Fruit fly (Drosophila melanogaster) whole organism, prepupa: Measurements from ENCODE around the gene nebu.

Experiments used
- CG10631 ChIP-seq: fragments of 200-800 bp; sonication (Bioruptor generic); optimal IDR thresholded peaks from 2 replicates; lab custom pipeline; 2016; ENCODE audit warnings: missing biosample characterization, missing genetic modification characterization
- CG11294 ChIP-seq: fragments of 200-800 bp; sonication (Bioruptor generic); IDR thresholded peaks from 2 replicates; pipeline ENCODE4 v1.3.6; 2022; ENCODE audit warnings: missing biosample characterization, missing genetic modification characterization
- CG11762 ChIP-seq: fragments of 200-800 bp; sonication (Bioruptor generic); optimal IDR thresholded peaks from 3 replicates; lab custom pipeline; 2016; ENCODE audit warnings: missing biosample characterization, missing genetic modification characterization; ENCODE audit not compliant: insufficient read depth
- CG11902 ChIP-seq: fragments of 200-800 bp; sonication (Bioruptor generic); optimal IDR thresholded peaks from 3 replicates; lab custom pipeline; 2016; ENCODE audit warnings: missing biosample characterization, missing genetic modification characterization
- CG15336 ChIP-seq: fragments of 200-800 bp; sonication (Bioruptor generic); IDR thresholded peaks from 2 replicates; pipeline ENCODE4 v1.3.6; 2022; ENCODE audit warnings: missing biosample characterization, missing genetic modification characterization
- CG1621 ChIP-seq: fragments of 200-800 bp; sonication (Bioruptor generic); optimal IDR thresholded peaks from 3 replicates; lab custom pipeline; 2018; ENCODE audit warnings: missing biosample characterization, mild to moderate bottlenecking, missing genetic modification characterization
- CG16779 ChIP-seq: fragments of 200-800 bp; sonication (Bioruptor generic); optimal IDR thresholded peaks from 3 replicates; lab custom pipeline; 2017; ENCODE audit warnings: missing biosample characterization, mild to moderate bottlenecking, missing genetic modification characterization
- CG3032 ChIP-seq: fragments of 200-800 bp; optimal IDR thresholded peaks from 2 replicates; lab custom pipeline; 2019; ENCODE audit warnings: missing biosample characterization, mild to moderate bottlenecking, missing genetic modification characterization, moderate library complexity
- CG31627 ChIP-seq: fragments of 200-800 bp; sonication (Bioruptor generic); optimal IDR thresholded peaks from 3 replicates; lab custom pipeline; 2016; ENCODE audit warnings: missing biosample characterization, missing genetic modification characterization
- CG32006 ChIP-seq: fragments of 200-800 bp; sonication (Bioruptor generic); optimal IDR thresholded peaks from 3 replicates; lab custom pipeline; 2017; ENCODE audit warnings: missing biosample characterization, mild to moderate bottlenecking, missing genetic modification characterization
- CG4318 ChIP-seq: fragments of 200-800 bp; sonication (Bioruptor generic); optimal IDR thresholded peaks from 3 replicates; lab custom pipeline; 2017; ENCODE audit warnings: missing biosample characterization, mild to moderate bottlenecking, missing genetic modification characterization
- CG6163 ChIP-seq: fragments of 200-800 bp; sonication (Bioruptor generic); IDR thresholded peaks from 3 replicates; pipeline ENCODE4 v1.3.6; 2022; ENCODE audit warnings: missing biosample characterization, missing genetic modification characterization
- CG6276 ChIP-seq: fragments of 200-800 bp; sonication (Bioruptor generic); optimal IDR thresholded peaks from 2 replicates; lab custom pipeline; 2017; ENCODE audit warnings: missing biosample characterization, mild to moderate bottlenecking, missing genetic modification characterization
- CG6792 ChIP-seq: fragments of 200-800 bp; sonication (Bioruptor generic); optimal IDR thresholded peaks from 3 replicates; lab custom pipeline; 2016; ENCODE audit warnings: missing biosample characterization, missing genetic modification characterization
- CG6854 ChIP-seq: fragments of 200-800 bp; sonication (Bioruptor generic); optimal IDR thresholded peaks from 2 replicates; lab custom pipeline; 2017; ENCODE audit warnings: missing biosample characterization, mild to moderate bottlenecking, missing genetic modification characterization
- CG7368 ChIP-seq: fragments of 200-800 bp; sonication (Bioruptor generic); optimal IDR thresholded peaks from 3 replicates; lab custom pipeline; 2016; ENCODE audit warnings: missing biosample characterization, missing genetic modification characterization
- CG8319 ChIP-seq: fragments of 200-800 bp; sonication (Bioruptor generic); optimal IDR thresholded peaks from 3 replicates; lab custom pipeline; 2016; ENCODE audit warnings: missing biosample characterization, missing genetic modification characterization
- CG8632 ChIP-seq: fragments of 200-800 bp; sonication (Bioruptor generic); optimal IDR thresholded peaks from 3 replicates; lab custom pipeline; 2016; ENCODE audit warnings: missing biosample characterization, missing genetic modification characterization
- CG9139 ChIP-seq: fragments of 200-800 bp; sonication (Bioruptor generic); optimal IDR thresholded peaks from 3 replicates; lab custom pipeline; 2017; ENCODE audit warnings: missing biosample characterization, mild to moderate bottlenecking, missing genetic modification characterization
- Eip75B ChIP-seq: fragments of 200-800 bp; sonication (Bioruptor generic); optimal IDR thresholded peaks from 3 replicates; lab custom pipeline; 2016; ENCODE audit warnings: missing biosample characterization, missing genetic modification characterization
- Eip78C ChIP-seq: fragments of 200-800 bp; sonication (Bioruptor generic); peaks from one replicate; lab custom pipeline; 2016; ENCODE audit warnings: missing biosample characterization, missing genetic modification characterization
- Eip93F ChIP-seq: fragments of 200-800 bp; sonication (Bioruptor generic); optimal IDR thresholded peaks from 2 replicates; lab custom pipeline; 2016; ENCODE audit warnings: missing biosample characterization, mild to moderate bottlenecking, missing genetic modification characterization
- Ets21C ChIP-seq: fragments of 200-800 bp; sonication (Bioruptor generic); optimal IDR thresholded peaks from 3 replicates; lab custom pipeline; 2016; ENCODE audit warnings: missing biosample characterization, missing genetic modification characterization
- Gug ChIP-seq: fragments of 200-800 bp; sonication (Bioruptor generic); IDR thresholded peaks from 2 replicates; pipeline ENCODE4 v1.3.6; 2022; ENCODE audit warnings: missing biosample characterization, missing genetic modification characterization
- Hr38 ChIP-seq: sonication (Bioruptor generic); optimal IDR thresholded peaks from 2 replicates; lab custom pipeline; 2016; ENCODE audit warnings: missing biosample characterization, missing genetic modification characterization
- Hr39 ChIP-seq: fragments of 200-800 bp; sonication (Bioruptor generic); optimal IDR thresholded peaks from 2 replicates; lab custom pipeline; 2016; ENCODE audit warnings: missing biosample characterization, missing genetic modification characterization
- Hr4 ChIP-seq: fragments of 200-800 bp; sonication (Bioruptor generic); optimal IDR thresholded peaks from 3 replicates; lab custom pipeline; 2016; ENCODE audit warnings: missing biosample characterization, missing genetic modification characterization
- Lpt ChIP-seq: fragments of 200-800 bp; sonication (Bioruptor generic); optimal IDR thresholded peaks from 3 replicates; lab custom pipeline; 2016; ENCODE audit warnings: missing biosample characterization, missing genetic modification characterization
- Met ChIP-seq: fragments of 200-800 bp; sonication (Bioruptor generic); optimal IDR thresholded peaks from 3 replicates; lab custom pipeline; 2016; ENCODE audit warnings: missing biosample characterization, missing genetic modification characterization
- OdsH ChIP-seq: fragments of 200-800 bp; sonication (Bioruptor generic); optimal IDR thresholded peaks from 3 replicates; lab custom pipeline; 2016; ENCODE audit warnings: missing biosample characterization, missing genetic modification characterization
- Smox ChIP-seq: fragments of 200-800 bp; sonication (Bioruptor generic); optimal IDR thresholded peaks from 3 replicates; lab custom pipeline; 2016; ENCODE audit warnings: missing biosample characterization, missing genetic modification characterization
- Sox102F ChIP-seq: fragments of 200-800 bp; sonication (Bioruptor generic); optimal IDR thresholded peaks from 2 replicates; lab custom pipeline; 2016; ENCODE audit warnings: missing biosample characterization, mild to moderate bottlenecking, missing genetic modification characterization
- Sox14 ChIP-seq: fragments of 200-800 bp; sonication (Bioruptor generic); optimal IDR thresholded peaks from 3 replicates; lab custom pipeline; 2016; ENCODE audit warnings: missing biosample characterization, missing genetic modification characterization
- Sox15 ChIP-seq: fragments of 200-800 bp; sonication (Bioruptor generic); optimal IDR thresholded peaks from 3 replicates; lab custom pipeline; 2016; ENCODE audit warnings: missing biosample characterization, missing genetic modification characterization
- achi ChIP-seq: fragments of 200-800 bp; sonication (Bioruptor generic); optimal IDR thresholded peaks from 3 replicates; lab custom pipeline; 2016; ENCODE audit warnings: missing biosample characterization, missing genetic modification characterization
- acj6 ChIP-seq: fragments of 200-800 bp; sonication (Bioruptor generic); optimal IDR thresholded peaks from 3 replicates; lab custom pipeline; 2016; ENCODE audit warnings: missing biosample characterization, missing genetic modification characterization
- cyc ChIP-seq: fragments of 200-800 bp; sonication (Bioruptor generic); optimal IDR thresholded peaks from 3 replicates; lab custom pipeline; 2016; ENCODE audit warnings: missing biosample characterization, missing genetic modification characterization
- dsx ChIP-seq: fragments of 200-800 bp; optimal IDR thresholded peaks from 3 replicates; lab custom pipeline; 2019; ENCODE audit warnings: missing biosample characterization, mild to moderate bottlenecking, missing genetic modification characterization, moderate library complexity; ENCODE audit not compliant: poor library complexity, severe bottlenecking
- eg ChIP-seq: fragments of 200-800 bp; sonication (Bioruptor generic); IDR thresholded peaks from 3 replicates; pipeline ENCODE4 v1.3.6; 2022; ENCODE audit warnings: missing biosample characterization, missing genetic modification characterization
- esn ChIP-seq: fragments of 200-800 bp; sonication (Bioruptor generic); optimal IDR thresholded peaks from 2 replicates; lab custom pipeline; 2016; ENCODE audit warnings: missing biosample characterization, mild to moderate bottlenecking, missing genetic modification characterization, moderate library complexity
- fd59A ChIP-seq: fragments of 200-800 bp; sonication (Bioruptor generic); optimal IDR thresholded peaks from 2 replicates; lab custom pipeline; 2017; ENCODE audit warnings: missing biosample characterization, mild to moderate bottlenecking, missing genetic modification characterization, missing genetic modification reagents
- fd85E ChIP-seq: fragments of 200-800 bp; sonication (Bioruptor generic); optimal IDR thresholded peaks from 3 replicates; lab custom pipeline; 2016; ENCODE audit warnings: missing biosample characterization, missing genetic modification characterization
- fkh ChIP-seq: fragments of 200-800 bp; sonication (Bioruptor generic); optimal IDR thresholded peaks from 3 replicates; lab custom pipeline; 2017; ENCODE audit warnings: missing biosample characterization, mild to moderate bottlenecking, missing genetic modification characterization, moderate library complexity
- lz ChIP-seq: fragments of 200-800 bp; sonication (Bioruptor generic); optimal IDR thresholded peaks from 3 replicates; lab custom pipeline; 2016; ENCODE audit warnings: missing biosample characterization, missing genetic modification characterization
- pdm3 ChIP-seq: fragments of 200-800 bp; sonication (Bioruptor generic); optimal IDR thresholded peaks from 3 replicates; lab custom pipeline; 2016; ENCODE audit warnings: missing biosample characterization, missing genetic modification characterization
- salr ChIP-seq, 2 experiments: fragments of 200-800 bp; sonication (Bioruptor generic); optimal IDR thresholded peaks; 3 replicates each; lab custom pipeline; 2016 to 2018; ENCODE audit warnings: missing biosample characterization in 2 of 2, missing genetic modification characterization in 2 of 2, mild to moderate bottlenecking in 1 of 2
- spab ChIP-seq: fragments of 200-800 bp; sonication (Bioruptor generic); optimal IDR thresholded peaks from 2 replicates; lab custom pipeline; 2017; ENCODE audit warnings: missing biosample characterization, mild to moderate bottlenecking, missing genetic modification characterization, missing genetic modification reagents
- ss ChIP-seq, 2 experiments: fragments of 200-800 bp; sonication (Bioruptor generic); optimal IDR thresholded peaks; 2 replicates in 1 of 2; 3 replicates in 1 of 2; lab custom pipeline; 2017 to 2018; ENCODE audit warnings: mild to moderate bottlenecking in 2 of 2, missing biosample characterization in 2 of 2, missing genetic modification characterization in 2 of 2, moderate library complexity in 1 of 2
- svp ChIP-seq: fragments of 200-800 bp; sonication (Bioruptor generic); peaks from one replicate; lab custom pipeline; 2016; ENCODE audit warnings: missing biosample characterization, missing genetic modification characterization
- topi ChIP-seq: fragments of 200-800 bp; sonication (Bioruptor generic); optimal IDR thresholded peaks from 3 replicates; lab custom pipeline; 2016; ENCODE audit warnings: missing biosample characterization, missing genetic modification characterization
- vri ChIP-seq: fragments of 200-800 bp; sonication (Bioruptor generic); optimal IDR thresholded peaks from 3 replicates; lab custom pipeline; 2016; ENCODE audit warnings: missing biosample characterization, mild to moderate bottlenecking, missing genetic modification characterization

nebu gene

dm6 chr3L:12831290-12831952 lies 11.5 kb downstream of the nebu start:
- TF ChIP-seq CG8319 (GFP tag; lab: Kevin White, UChicago) (peak; percentile 46), Ets21C (GFP tag; lab: Kevin White, UChicago) (peak; percentile 35), CG6163 (GFP tag; lab: Robert Waterston, UW) (no peak), CG9139 (GFP tag; lab: Kevin White, UChicago) (peak; percentile 22), CG15336 (GFP tag; lab: Robert Waterston, UW) (peak; percentile 72), lz (peak; percentile 64), CG32006 (GFP tag; lab: Kevin White, UChicago) (peak; percentile 80), CG6792 (peak; percentile 74), eg (GFP tag; lab: Robert Waterston, UW) (no peak; the same call in 1 of the 3 replicates), CG31627 (GFP tag; lab: Kevin White, UChicago) (peak; percentile 77), vri (GFP tag; lab: Kevin White, UChicago) (peak; percentile 33), Met (GFP tag; lab: Kevin White, UChicago) (peak; percentile 59), fkh (GFP tag; lab: Kevin White, UChicago) (peak; percentile 62), CG4318 (GFP tag; lab: Kevin White, UChicago) (peak; percentile 44), topi (peak; percentile 73), dsx (no peak), Eip93F (GFP tag; lab: Kevin White, UChicago) (no peak), fd85E (GFP tag; lab: Kevin White, UChicago) (no peak), achi (GFP tag; lab: Kevin White, UChicago) (peak; percentile 77), CG1621 (tag; lab: Kevin White, UChicago) (peak; percentile 66), salr (GFP tag; optimal IDR thresholded peaks at IDR 0.05; lab: Kevin White, UChicago) (peak; percentile 32 to 70), Sox14 (GFP tag; lab: Kevin White, UChicago) (peak; percentile 56), ss (GFP tag; optimal IDR thresholded peaks at IDR 0.05; lab: Kevin White, UChicago) (no peak), CG16779 (no peak), spab (GFP tag; lab: Kevin White, UChicago) (peak; percentile 57), fd59A (GFP tag; lab: Kevin White, UChicago) (peak; percentile 61), OdsH (GFP tag; lab: Kevin White, UChicago) (peak; percentile 83), CG10631 (GFP tag; lab: Kevin White, UChicago) (peak; percentile 71), svp (GFP tag; lab: Kevin White, UChicago) (peak; percentile 86), acj6 (GFP tag; lab: Kevin White, UChicago) (peak; percentile 74), Eip78C (GFP tag; lab: Kevin White, UChicago) (peak; percentile 95), Lpt (GFP tag; lab: Kevin White, UChicago) (no peak), CG11294 (GFP tag; lab: Robert Waterston, UW) (no peak; the same call in 1 of the 2 replicates), Gug (GFP tag; lab: Robert Waterston, UW) (peak; percentile 55; the same call in 1 of the 2 replicates), Sox102F (GFP tag; lab: Kevin White, UChicago) (peak; percentile 62), CG11762 (GFP tag; lab: Kevin White, UChicago) (peak; percentile 65), pdm3 (peak; percentile 81), CG3032 (tag; lab: Kevin White, UChicago) (peak; percentile 70), Sox15 (GFP tag; lab: Kevin White, UChicago) (peak; percentile 60), Hr38 (no peak), CG8632 (GFP tag; lab: Kevin White, UChicago) (peak; percentile 73), CG11902 (GFP tag; lab: Kevin White, UChicago) (peak; percentile 40), cyc (GFP tag; lab: Kevin White, UChicago) (peak; percentile 60), Smox (peak; percentile 67), CG6854 (GFP tag; lab: Kevin White, UChicago) (no peak), Eip75B (GFP tag; lab: Kevin White, UChicago) (peak; percentile 78), CG6276 (GFP tag; lab: Kevin White, UChicago) (peak; percentile 50), esn (GFP tag; lab: Kevin White, UChicago) (peak; percentile 79), Hr39 (GFP tag; lab: Kevin White, UChicago) (peak; percentile 73), Hr4 (peak; percentile 79), CG7368 (GFP tag; lab: Kevin White, UChicago) (peak; percentile 64)
